Fruit fly (Drosophila melanogaster): ENCODE results near the gene CG31624.
A peak's percentile ranks its signal among the peaks of the same experiment; 100 is the strongest.

Gene CG31624

dm6 chr2L:21214961-21215362, 14.8 kb upstream of the CG31624 start (continued):
- TF ChIP-seq Meics (GFP tag; optimal IDR thresholded peaks at IDR 0.05), result no peak
- peak; percentile 28 for TF ChIP-seq pfk (GFP tag; optimal IDR thresholded peaks at IDR 0.05)
- TF ChIP-seq seq (GFP tag; IDR thresholded peaks at IDR 0.05), result no peak
- TF ChIP-seq CG11560 (tag; IDR thresholded peaks at IDR 0.05), result no peak
- TF ChIP-seq D19A (tag; optimal IDR thresholded peaks at IDR 0.05), result peak; percentile 29
- no peak for TF ChIP-seq gsb (GFP tag; IDR thresholded peaks at IDR 0.05)
- no peak for TF ChIP-seq dimm (GFP tag; IDR thresholded peaks at IDR 0.05)
- no peak for TF ChIP-seq pita (GFP tag; optimal IDR thresholded peaks at IDR 0.05)
- peak; percentile 46 for TF ChIP-seq Antp (GFP tag; optimal IDR thresholded peaks at IDR 0.05)
- peak; percentile 11 for TF ChIP-seq ind (GFP tag; optimal IDR thresholded peaks at IDR 0.05)
- TF ChIP-seq ham (GFP tag; IDR thresholded peaks at IDR 0.05), result no peak
- peak; percentile 23 for TF ChIP-seq CG11398 (GFP tag; optimal IDR thresholded peaks at IDR 0.05)
- peak; percentile 19 for TF ChIP-seq CG15601 (tag; optimal IDR thresholded peaks at IDR 0.05)
- peak; percentile 19 for TF ChIP-seq HmgD (GFP tag; optimal IDR thresholded peaks at IDR 0.05)
- no peak for TF ChIP-seq zf30C (GFP tag; optimal IDR thresholded peaks at IDR 0.05)
- TF ChIP-seq luna (GFP tag; optimal IDR thresholded peaks at IDR 0.05), result no peak
- TF ChIP-seq Adf1 (GFP tag; IDR thresholded peaks at IDR 0.05), result 0 out of 2 replicates have a peak, but pooled peaks have one; percentile 15
- peak; percentile 22 for TF ChIP-seq CG13624 (GFP tag; optimal IDR thresholded peaks at IDR 0.05)
- peak in 1 of 2 experiments; percentile 40 for TF ChIP-seq Pdp1 (GFP tag; optimal IDR thresholded peaks at IDR 0.05)
- TF ChIP-seq BtbVII (GFP tag; optimal IDR thresholded peaks at IDR 0.05), result no peak
- peak; percentile 48 for TF ChIP-seq CG4854 (GFP tag; optimal IDR thresholded peaks at IDR 0.05)
- TF ChIP-seq ssp (GFP tag; IDR thresholded peaks at IDR 0.05), result no peak
- no peak for TF ChIP-seq sim (GFP tag; IDR thresholded peaks at IDR 0.05)
- peak; percentile 3 to 54 for TF ChIP-seq chif (GFP tag; optimal IDR thresholded peaks at IDR 0.05)
- TF ChIP-seq NC2α (GFP tag; optimal IDR thresholded peaks at IDR 0.05), result peak; percentile 23
- 0 out of 2 replicates have a peak, but pooled peaks have one; percentile 10 for TF ChIP-seq Scr (GFP tag; IDR thresholded peaks at IDR 0.05; ENCODE audit: partially characterized antibody)
- peak in 1 of 3 experiments; percentile 57 for TF ChIP-seq Stat92E (GFP tag; optimal IDR thresholded peaks at IDR 0.05)
- no peak for TF ChIP-seq h (optimal IDR thresholded peaks at IDR 0.05)
- TF ChIP-seq Oaz (GFP tag; IDR thresholded peaks at IDR 0.05), result no peak
- no peak for TF ChIP-seq Sox100B (GFP tag; optimal IDR thresholded peaks at IDR 0.05)
- TF ChIP-seq NC2β (GFP tag; optimal IDR thresholded peaks at IDR 0.05), result peak; percentile 56
- peak; percentile 46 for TF ChIP-seq repo (GFP tag; optimal IDR thresholded peaks at IDR 0.05)
- TF ChIP-seq HmgZ (tag; optimal IDR thresholded peaks at IDR 0.05), result peak; percentile 43
- no peak for TF ChIP-seq shn (GFP tag; optimal IDR thresholded peaks at IDR 0.05)
- no peak for TF ChIP-seq CG7271 (tag; optimal IDR thresholded peaks at IDR 0.05)
- no peak for TF ChIP-seq fd3F (GFP tag; optimal IDR thresholded peaks at IDR 0.05)
- no peak for TF ChIP-seq CG4707 (GFP tag; optimal IDR thresholded peaks at IDR 0.05)
- peak; percentile 5 for TF ChIP-seq nmo (GFP tag; optimal IDR thresholded peaks at IDR 0.05)
- no peak for TF ChIP-seq CG12236 (GFP tag; optimal IDR thresholded peaks at IDR 0.05)
- peak; percentile 42; the same call in 1 of the 2 replicates for TF ChIP-seq CG3847 (GFP tag; IDR thresholded peaks at IDR 0.05)
- no peak for TF ChIP-seq CG17568 (GFP tag; optimal IDR thresholded peaks at IDR 0.05)
- peak; percentile 32 for TF ChIP-seq CG17385 (GFP tag; optimal IDR thresholded peaks at IDR 0.05)
- TF ChIP-seq ttk (GFP tag; IDR thresholded peaks at IDR 0.05), result no peak; the same call in 1 of the 2 replicates
- peak in 1 of 3 experiments; percentile 3 for TF ChIP-seq lola (GFP tag; optimal IDR thresholded peaks at IDR 0.05)
- TF ChIP-seq CG34224 (GFP tag; IDR thresholded peaks at IDR 0.05; ENCODE audit: partially characterized antibody), result 0 out of 3 replicates have a peak, but pooled peaks have one; percentile 37
- TF ChIP-seq ara (GFP tag; IDR thresholded peaks at IDR 0.05), result peak; percentile 69; the same call in 1 of the 2 replicates
- no peak for TF ChIP-seq gfzf (GFP tag; optimal IDR thresholded peaks at IDR 0.05)
- peak; percentile 42; the same call in 1 of the 2 replicates for TF ChIP-seq CG1024 (GFP tag; IDR thresholded peaks at IDR 0.05)
- no peak for TF ChIP-seq CG17186 (GFP tag; optimal IDR thresholded peaks at IDR 0.05)
- TF ChIP-seq Abd-B (GFP tag; optimal IDR thresholded peaks at IDR 0.05), result no peak
- TF ChIP-seq insv (GFP tag; optimal IDR thresholded peaks at IDR 0.05), result peak in 1 of 2 experiments; percentile 0
